Fruit fly (Drosophila melanogaster): ENCODE data around the gene laf.
A peak's percentile ranks its signal among the peaks of the same experiment; 100 is the strongest.

The laf gene

dm6 chr3R:4886086-4886812 lies 7.9 kb upstream of the laf start (continued):
- peak; percentile 39 for TF ChIP-seq tio (GFP tag; optimal IDR thresholded peaks at IDR 0.05)
- TF ChIP-seq CG17359 (tag; optimal IDR thresholded peaks at IDR 0.05), result peak; percentile 69
- peak; percentile 51 for TF ChIP-seq Hsf (GFP tag; optimal IDR thresholded peaks at IDR 0.05)
- TF ChIP-seq BtbVII (GFP tag; optimal IDR thresholded peaks at IDR 0.05), result no peak
- TF ChIP-seq Sin3A (optimal IDR thresholded peaks at IDR 0.05), result no peak
- no peak for TF ChIP-seq nom (GFP tag; optimal IDR thresholded peaks at IDR 0.05)
- TF ChIP-seq slbo (GFP tag; IDR thresholded peaks at IDR 0.05), result peak; percentile 44; the same call in 1 of the 2 replicates
- TF ChIP-seq CG1832 (GFP tag; optimal IDR thresholded peaks at IDR 0.05), result no peak
- TF ChIP-seq Tbp (GFP tag; optimal IDR thresholded peaks at IDR 0.05), result no peak
- TF ChIP-seq CG11504 (tag; optimal IDR thresholded peaks at IDR 0.05), result no peak
- peak; percentile 73 for TF ChIP-seq zf30C (GFP tag; optimal IDR thresholded peaks at IDR 0.05)
- peak; percentile 46 for TF ChIP-seq Lhr (GFP tag; optimal IDR thresholded peaks at IDR 0.05)
- TF ChIP-seq Max (GFP tag; optimal IDR thresholded peaks at IDR 0.05), result peak; percentile 39
- no peak for TF ChIP-seq CG6175 (GFP tag; IDR thresholded peaks at IDR 0.05)
- peak; percentile 71 for TF ChIP-seq lmd (GFP tag; IDR thresholded peaks at IDR 0.05)
- TF ChIP-seq CG12155 (GFP tag; optimal IDR thresholded peaks at IDR 0.05), result peak; percentile 35
- peak; percentile 57 for TF ChIP-seq nerfin-1 (tag; optimal IDR thresholded peaks at IDR 0.05)
- peak; percentile 32 for TF ChIP-seq CG1647 (GFP tag; optimal IDR thresholded peaks at IDR 0.05)
- TF ChIP-seq Jarid2 (GFP tag; optimal IDR thresholded peaks at IDR 0.05), result no peak
- no peak for TF ChIP-seq sc (optimal IDR thresholded peaks at IDR 0.05)
- TF ChIP-seq sc (GFP tag; optimal IDR thresholded peaks at IDR 0.05), result peak; percentile 30
- peak; percentile 87 for TF ChIP-seq Med (GFP tag)
- TF ChIP-seq Ptx1 (GFP tag; IDR thresholded peaks at IDR 0.05), result peak; percentile 64
- 0 out of 2 replicates have a peak, but pooled peaks have one; percentile 31 for TF ChIP-seq NFAT (GFP tag; IDR thresholded peaks at IDR 0.05)
- TF ChIP-seq tin (GFP tag; optimal IDR thresholded peaks at IDR 0.05), result peak; percentile 81
- TF ChIP-seq CG11398 (GFP tag; optimal IDR thresholded peaks at IDR 0.05), result peak; percentile 57
- no peak for TF ChIP-seq Hmx (GFP tag; optimal IDR thresholded peaks at IDR 0.05)
- peak; percentile 71 for TF ChIP-seq CG4820 (GFP tag; optimal IDR thresholded peaks at IDR 0.05)
- no peak for TF ChIP-seq Rfx (GFP tag; IDR thresholded peaks at IDR 0.05)
- TF ChIP-seq CG10321 (GFP tag; IDR thresholded peaks at IDR 0.05), result no peak
- TF ChIP-seq Mes4 (GFP tag; optimal IDR thresholded peaks at IDR 0.05), result peak; percentile 66
- no peak for TF ChIP-seq chinmo (GFP tag; IDR thresholded peaks at IDR 0.05; ENCODE audit: partially characterized antibody)
- peak; percentile 88 for TF ChIP-seq dmrt11E (tag; optimal IDR thresholded peaks at IDR 0.05)
- no peak for TF ChIP-seq cas (GFP tag; IDR thresholded peaks at IDR 0.05)
- peak; percentile 83 for TF ChIP-seq CG2712 (tag; optimal IDR thresholded peaks at IDR 0.05)
- TF ChIP-seq CG8089 (GFP tag; optimal IDR thresholded peaks at IDR 0.05), result peak; percentile 46
- TF ChIP-seq Opbp (GFP tag; IDR thresholded peaks at IDR 0.05; ENCODE audit: partially characterized antibody), result no peak
- TF ChIP-seq D (optimal IDR thresholded peaks at IDR 0.05), result no peak
- peak; percentile 80 for TF ChIP-seq D (GFP tag; optimal IDR thresholded peaks at IDR 0.05)
- peak; percentile 37 for TF ChIP-seq CG12659 (GFP tag; optimal IDR thresholded peaks at IDR 0.05)
- peak; percentile 27; the same call in 1 of the 3 replicates for TF ChIP-seq CG14050 (GFP tag; IDR thresholded peaks at IDR 0.05)
- TF ChIP-seq nerfin-2 (GFP tag; IDR thresholded peaks at IDR 0.05; ENCODE audit: partially characterized antibody), result no peak
- no peak for TF ChIP-seq CG2678 (tag; optimal IDR thresholded peaks at IDR 0.05)
- TF ChIP-seq Side (GFP tag; optimal IDR thresholded peaks at IDR 0.05), result peak; percentile 59
- TF ChIP-seq CG9727 (GFP tag; optimal IDR thresholded peaks at IDR 0.05), result peak; percentile 74
- 0 out of 3 replicates have a peak, but pooled peaks have one; percentile 30 for TF ChIP-seq CG34422 (GFP tag; IDR thresholded peaks at IDR 0.05)
- no peak for TF ChIP-seq MESR4 (GFP tag; optimal IDR thresholded peaks at IDR 0.05)
- TF ChIP-seq wek (GFP tag; optimal IDR thresholded peaks at IDR 0.05), result peak; percentile 7
- peak; percentile 75 for TF ChIP-seq zfh1 (GFP tag; IDR thresholded peaks at IDR 0.05)
- TF ChIP-seq CG32532 (GFP tag; IDR thresholded peaks at IDR 0.05), result 0 out of 2 replicates have a peak, but pooled peaks have one; percentile 12
- no peak for TF ChIP-seq br (optimal IDR thresholded peaks at IDR 0.05)

Measured in whole organism, embryonic.